Worm (Caenorhabditis elegans) whole organism, early embryonic: Measurements from ENCODE around the gene srt-16.
"Not testable (repeated sequence)": the region's sequence is repeated elsewhere in the genome, so short reads cannot be mapped to it uniquely, and the experiment has no call there.

Experiments used
- B0310.2 ChIP-seq: sonication (generic microtip); optimal IDR thresholded peaks from 2 replicates; lab custom pipeline; 2016; ENCODE audit warnings: mild to moderate bottlenecking, missing genetic modification characterization, missing compliant biosample characterization
- F13C5.2 ChIP-seq: sonication (generic microtip); optimal IDR thresholded peaks from 2 replicates; lab custom pipeline; 2017; ENCODE audit warnings: mild to moderate bottlenecking, missing genetic modification characterization, inconsistent platforms, missing compliant biosample characterization
- aly-1 ChIP-seq: sonication (generic microtip); optimal IDR thresholded peaks from 2 replicates; lab custom pipeline; 2016; ENCODE audit warnings: missing genetic modification characterization, missing compliant biosample characterization
- ama-1 ChIP-seq: fragments of 150-350 bp; optimal IDR thresholded peaks from 2 replicates; lab custom pipeline; 2014
- ceh-13 ChIP-seq: fragments of 200-800 bp; sonication (Bioruptor generic); optimal IDR thresholded peaks from 2 replicates; lab custom pipeline; 2018; ENCODE audit warnings: mild to moderate bottlenecking, missing genetic modification characterization, missing compliant biosample characterization
- ceh-36 ChIP-seq: sonication (generic microtip); optimal IDR thresholded peaks from 2 replicates; lab custom pipeline; 2016; ENCODE audit warnings: missing genetic modification characterization, inconsistent platforms, missing compliant biosample characterization
- ets-7 ChIP-seq: sonication (generic microtip); optimal IDR thresholded peaks from 2 replicates; lab custom pipeline; 2016; ENCODE audit warnings: missing genotype, missing genetic modification characterization, missing compliant biosample characterization
- flt-1 ChIP-seq: fragments of 200-800 bp; sonication (Bioruptor generic); IDR thresholded peaks from 2 replicates; pipeline ENCODE4 v1.3.6; 2022; ENCODE audit warnings: missing genetic modification characterization, missing compliant biosample characterization
- hmbx-1 ChIP-seq: sonication (generic microtip); optimal IDR thresholded peaks from 2 replicates; lab custom pipeline; 2016; ENCODE audit warnings: mild to moderate bottlenecking, missing genetic modification characterization, missing compliant biosample characterization
- hmg-4 ChIP-seq: fragments of 200-800 bp; sonication (Bioruptor generic); optimal IDR thresholded peaks from 2 replicates; lab custom pipeline; 2018; ENCODE audit warnings: mild to moderate bottlenecking, missing genetic modification characterization, missing compliant biosample characterization
- hnd-1 ChIP-seq: sonication (generic microtip); optimal IDR thresholded peaks from 2 replicates; lab custom pipeline; 2016; ENCODE audit warnings: missing genetic modification characterization, missing compliant biosample characterization
- pes-1 ChIP-seq: fragments of 200-800 bp; sonication (Bioruptor generic); IDR thresholded peaks from 2 replicates; pipeline ENCODE4 v1.3.6; 2022; ENCODE audit warnings: missing genetic modification reagents, missing genetic modification characterization, missing compliant biosample characterization
- scrt-1 ChIP-seq: fragments of 200-800 bp; sonication (Bioruptor generic); IDR thresholded peaks from 2 replicates; pipeline ENCODE4 v1.3.6; 2022; ENCODE audit warnings: missing genetic modification characterization, missing compliant biosample characterization
- sea-1 ChIP-seq: fragments of 200-800 bp; sonication (Bioruptor generic); conservative IDR thresholded peaks from 2 replicates; pipeline ENCODE4 v1.3.6; 2022; ENCODE audit warnings: missing genetic modification characterization, missing compliant biosample characterization
- tbx-11 ChIP-seq: fragments of 200-800 bp; sonication (Bioruptor generic); IDR thresholded peaks from 2 replicates; pipeline ENCODE4 v1.3.6; 2022; ENCODE audit warnings: missing genetic modification characterization, missing compliant biosample characterization
- tbx-37 ChIP-seq: fragments of 200-800 bp; sonication (Bioruptor generic); conservative IDR thresholded peaks from 2 replicates; pipeline ENCODE4 v1.3.6; 2022; ENCODE audit warnings: missing genetic modification reagents, missing genetic modification characterization, missing compliant biosample characterization
- tra-4 ChIP-seq: sonication (generic microtip); optimal IDR thresholded peaks from 2 replicates; lab custom pipeline; 2017; ENCODE audit warnings: missing genetic modification characterization, missing compliant biosample characterization

Gene srt-16

DNA sequence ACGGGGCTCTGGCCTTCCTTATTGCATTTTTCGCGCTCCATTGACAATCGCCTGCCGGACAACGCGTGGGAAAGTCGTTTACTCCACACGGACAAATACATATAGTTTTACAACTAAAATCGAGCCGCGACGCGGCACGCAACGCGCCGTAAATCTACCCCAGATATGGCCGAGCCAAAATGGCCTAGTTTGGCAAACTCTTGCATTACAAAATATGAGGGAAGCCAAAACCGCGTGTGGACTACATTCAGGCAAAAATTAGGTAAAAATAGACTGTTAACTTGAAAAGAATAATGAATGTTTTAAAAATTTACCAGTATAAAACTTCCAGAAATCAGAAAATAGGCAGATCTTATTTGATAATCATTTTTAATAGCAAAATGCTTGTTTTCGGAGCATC, at the start of gene srt-16:
srt-16 (minus strand) TSS at position 101 of the 400 bp plus-strand sequence.
- not testable (repeated sequence) for TF ChIP-seq ceh-36; pes-1 (GFP tag; lab: Robert Waterston, UW); tbx-11 (GFP tag; lab: Robert Waterston, UW)

DNA sequence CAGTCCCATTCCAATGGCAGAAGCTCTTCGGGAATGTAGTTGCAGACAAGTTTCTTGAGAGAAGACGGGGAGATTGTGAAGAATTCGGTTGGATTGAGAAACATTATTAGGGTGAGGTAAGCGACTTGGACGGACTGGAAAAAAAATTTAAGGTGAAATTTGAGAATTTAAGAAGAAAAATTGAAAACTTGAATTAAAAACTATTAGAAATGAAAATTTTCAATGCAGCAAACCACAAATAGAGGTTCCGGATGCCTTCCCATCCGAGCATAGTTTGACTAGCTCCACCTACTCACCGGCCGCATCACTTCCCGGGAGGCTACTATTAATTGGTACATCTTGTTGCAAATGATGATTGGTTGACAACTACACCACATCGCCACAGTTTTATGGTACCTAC, 49.4 kb upstream of the srt-16 start, which contains the start of gene Y73C8C.8:
Y73C8C.8 (minus strand) TSS at position 101 of the 400 bp plus-strand sequence.
- TF ChIP-seq hmg-4 (GFP tag; lab: Kevin White, UChicago) (no peak), tbx-11 (GFP tag; lab: Robert Waterston, UW) (no peak)

DNA sequence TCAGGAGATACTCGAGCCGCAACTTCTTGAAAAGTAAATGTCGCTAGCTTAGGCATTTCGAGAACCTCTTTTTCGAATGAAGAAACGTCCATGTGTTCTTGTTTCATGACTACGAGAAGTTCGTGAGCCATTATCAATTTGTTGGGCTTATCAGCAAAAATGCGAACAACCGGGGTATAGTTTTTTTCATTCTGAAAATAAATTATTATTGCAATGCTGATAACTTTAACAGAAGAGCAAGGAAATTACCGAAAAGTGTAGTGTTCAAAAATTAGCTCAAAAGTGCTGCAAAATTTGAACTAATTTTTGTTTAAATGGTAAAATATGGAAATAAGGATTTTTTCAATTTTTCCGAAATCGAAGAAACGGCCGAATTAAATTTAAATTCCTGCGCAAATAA, 47.9 kb upstream of the srt-16 start:
- TF ChIP-seq hnd-1 (tag; lab: Kevin White, UChicago) = no peak
- no peak for TF ChIP-seq hmg-4 (GFP tag; lab: Kevin White, UChicago)
- TF ChIP-seq flt-1 (GFP tag; lab: Robert Waterston, UW) = no peak
- TF ChIP-seq B0310.2 = no peak

DNA sequence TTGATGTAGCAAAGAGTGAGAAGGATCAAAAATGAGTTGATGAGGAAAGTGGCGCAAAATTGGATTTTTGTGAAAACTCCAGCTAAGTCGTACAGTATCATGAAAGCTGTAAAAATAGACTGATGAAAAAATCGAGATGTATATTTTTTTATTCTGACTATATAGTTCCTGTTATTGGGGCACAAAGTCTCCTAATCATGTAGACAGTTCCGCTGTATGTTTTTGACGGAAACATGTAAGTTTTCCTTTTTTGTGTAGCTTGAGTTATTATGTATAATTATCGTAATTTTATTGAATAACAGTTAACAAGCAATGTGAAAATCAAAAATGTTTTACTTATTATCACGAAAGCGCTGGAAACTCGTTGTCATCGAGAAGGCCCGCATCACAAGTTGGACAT, 43.1 kb upstream of the srt-16 start, which contains the start of gene str-68:
str-68 (minus strand) TSS at position 101 of the 400 bp plus-strand sequence.
- TF ChIP-seq pes-1 (GFP tag; lab: Robert Waterston, UW) (no peak), hmbx-1 (tag; lab: Kevin White, UChicago) (no peak), ets-7 (tag; lab: Kevin White, UChicago) (no peak), F13C5.2 (tag; lab: Kevin White, UChicago) (no peak), B0310.2 (no peak), flt-1 (GFP tag; lab: Robert Waterston, UW) (no peak), tra-4 (no peak), aly-1 (tag; lab: Kevin White, UChicago) (no peak)

DNA sequence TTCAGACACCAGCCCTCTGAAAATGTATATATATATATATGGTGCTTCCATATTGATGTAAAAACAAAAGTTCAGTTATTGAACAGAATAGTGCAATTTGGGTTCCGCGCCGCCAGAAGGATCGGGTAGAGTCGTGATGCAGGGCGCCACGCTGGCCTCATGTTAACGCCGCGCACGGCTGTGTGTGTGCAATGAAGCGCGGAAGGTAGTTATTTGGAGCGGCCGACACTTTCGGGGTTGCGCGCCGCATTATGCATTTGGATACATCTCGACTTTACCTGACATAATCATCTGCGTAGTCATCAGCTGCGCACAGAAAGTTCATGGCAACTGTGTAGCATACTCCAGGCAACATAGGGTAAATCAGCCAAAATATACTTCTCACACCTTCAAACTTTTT, 42.5 kb upstream of the srt-16 start:
- TF ChIP-seq hmbx-1 (tag; lab: Kevin White, UChicago) (no peak), hnd-1 (tag; lab: Kevin White, UChicago) (no peak), tbx-37 (no peak), ets-7 (tag; lab: Kevin White, UChicago) (no peak), flt-1 (GFP tag; lab: Robert Waterston, UW) (no peak), ceh-36 (no peak), tbx-11 (GFP tag; lab: Robert Waterston, UW) (no peak), ama-1 (lab: Kevin White, UChicago) (no peak), tra-4 (no peak), aly-1 (tag; lab: Kevin White, UChicago) (no peak), F13C5.2 (tag; lab: Kevin White, UChicago) (no peak), scrt-1 (GFP tag; lab: Robert Waterston, UW) (no peak)

DNA sequence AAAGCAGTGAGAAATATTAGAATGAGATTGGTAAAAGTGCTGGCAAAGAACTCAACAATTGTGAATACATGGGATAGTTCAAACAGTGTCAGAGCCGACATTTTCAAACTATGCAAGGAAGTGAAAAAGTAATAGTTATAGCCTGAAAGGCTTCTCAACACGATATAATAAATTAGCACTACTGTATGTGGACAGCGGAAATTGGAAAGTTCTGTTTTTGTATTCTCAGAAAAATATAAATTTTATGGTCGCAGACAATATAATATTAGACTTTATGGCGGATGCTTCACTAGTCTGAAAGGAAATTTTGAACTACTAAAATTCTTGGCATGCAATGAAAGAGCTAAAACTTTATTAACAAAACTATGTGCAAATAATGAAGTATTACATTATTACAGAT, 41.5 kb upstream of the srt-16 start, which contains the start of gene str-69:
str-69 (minus strand) TSS at position 101 of the 400 bp plus-strand sequence.
- no peak for TF ChIP-seq flt-1 (GFP tag; lab: Robert Waterston, UW)
- TF ChIP-seq tbx-37 = no peak
- TF ChIP-seq tra-4 = no peak
- no peak for TF ChIP-seq B0310.2
- no peak for TF ChIP-seq ama-1 (lab: Kevin White, UChicago)
- TF ChIP-seq ceh-13 (GFP tag; lab: Kevin White, UChicago) = no peak
- no peak for TF ChIP-seq tbx-11 (GFP tag; lab: Robert Waterston, UW)
- TF ChIP-seq sea-1 (GFP tag; lab: Robert Waterston, UW) = no peak
- TF ChIP-seq hmbx-1 (tag; lab: Kevin White, UChicago) = no peak

DNA sequence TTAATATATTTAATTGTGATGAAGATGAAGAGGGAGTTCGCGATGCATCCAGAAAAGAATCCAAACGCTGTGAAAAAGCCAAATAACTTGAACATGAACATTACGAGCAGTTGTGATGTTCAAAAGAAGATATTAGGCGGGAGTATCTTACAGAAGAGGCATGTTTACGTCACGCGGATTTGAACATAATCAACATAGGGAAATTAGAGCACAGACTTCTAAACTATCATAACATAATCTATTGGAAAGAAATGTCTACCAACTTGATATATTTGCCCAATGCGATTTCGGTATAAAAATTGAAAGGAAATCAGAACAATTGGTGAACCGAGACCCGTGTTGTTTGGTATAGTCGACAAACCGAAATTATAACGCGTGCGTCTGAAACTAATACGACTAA, 39.8 kb upstream of the srt-16 start, which contains the start of gene str-66:
str-66 (minus strand) TSS at position 101 of the 400 bp plus-strand sequence.
- TF ChIP-seq ceh-13 (GFP tag; lab: Kevin White, UChicago) (no peak), B0310.2 (no peak), hnd-1 (tag; lab: Kevin White, UChicago) (no peak), flt-1 (GFP tag; lab: Robert Waterston, UW) (no peak), sea-1 (GFP tag; lab: Robert Waterston, UW) (no peak), tbx-11 (GFP tag; lab: Robert Waterston, UW) (no peak), F13C5.2 (tag; lab: Kevin White, UChicago) (no peak), ceh-36 (no peak), scrt-1 (GFP tag; lab: Robert Waterston, UW) (no peak), tra-4 (no peak), hmg-4 (GFP tag; lab: Kevin White, UChicago) (no peak), ets-7 (tag; lab: Kevin White, UChicago) (no peak), hmbx-1 (tag; lab: Kevin White, UChicago) (no peak), aly-1 (tag; lab: Kevin White, UChicago) (no peak), tbx-37 (no peak), ama-1 (lab: Kevin White, UChicago) (no peak), pes-1 (GFP tag; lab: Robert Waterston, UW) (no peak)

DNA sequence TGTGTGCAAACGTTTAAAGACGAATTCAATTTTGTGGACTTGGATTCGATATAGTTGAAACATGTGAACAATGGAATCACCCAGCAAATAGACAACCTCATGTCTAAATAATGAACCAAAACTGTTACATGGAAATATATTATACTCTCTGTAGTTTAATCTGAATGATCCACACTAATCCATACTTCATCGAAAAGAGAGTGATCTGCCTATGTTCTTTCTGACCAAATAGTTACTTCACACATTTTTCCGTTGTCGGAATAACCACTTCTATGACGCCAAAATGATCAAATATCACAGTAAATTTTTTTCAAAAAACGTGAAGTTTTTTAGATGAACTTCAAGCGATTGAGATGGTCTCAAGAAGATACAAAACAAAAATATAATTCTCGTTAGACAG, 37.7 kb upstream of the srt-16 start, which contains the start of gene Y73C8C.4:
Y73C8C.4 (minus strand) TSS at position 101 of the 400 bp plus-strand sequence.
- not testable (repeated sequence) for TF ChIP-seq flt-1 (GFP tag; lab: Robert Waterston, UW); B0310.2; tra-4

DNA sequence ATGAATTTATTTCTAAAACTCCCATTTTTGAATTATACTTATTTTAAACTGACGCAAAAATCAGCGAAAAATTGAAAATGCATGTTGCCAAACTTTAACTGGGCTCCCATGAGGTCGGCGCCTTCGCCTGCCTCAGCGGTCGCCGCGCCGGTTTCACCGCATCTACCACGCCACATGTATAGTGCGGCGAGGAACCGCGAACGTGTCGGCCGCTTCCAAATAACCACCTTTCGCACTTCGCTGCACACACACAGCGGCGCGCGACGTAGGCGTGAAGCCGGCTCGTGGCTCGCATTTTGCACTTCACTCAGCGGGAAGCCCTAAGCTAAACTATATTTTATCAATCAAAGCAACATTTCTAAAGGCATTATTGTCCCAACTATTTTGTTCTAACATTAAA, 36.2 kb upstream of the srt-16 start:
- no peak for TF ChIP-seq aly-1 (tag; lab: Kevin White, UChicago)
- no peak for TF ChIP-seq tra-4
- no peak for TF ChIP-seq tbx-11 (GFP tag; lab: Robert Waterston, UW)
- no peak for TF ChIP-seq tbx-37
- no peak for TF ChIP-seq ceh-36
- TF ChIP-seq hmbx-1 (tag; lab: Kevin White, UChicago) = no peak
- no peak for TF ChIP-seq hnd-1 (tag; lab: Kevin White, UChicago)
